Fruit fly (Drosophila melanogaster): ENCODE results near the gene comt.

Gene comt

DNA sequence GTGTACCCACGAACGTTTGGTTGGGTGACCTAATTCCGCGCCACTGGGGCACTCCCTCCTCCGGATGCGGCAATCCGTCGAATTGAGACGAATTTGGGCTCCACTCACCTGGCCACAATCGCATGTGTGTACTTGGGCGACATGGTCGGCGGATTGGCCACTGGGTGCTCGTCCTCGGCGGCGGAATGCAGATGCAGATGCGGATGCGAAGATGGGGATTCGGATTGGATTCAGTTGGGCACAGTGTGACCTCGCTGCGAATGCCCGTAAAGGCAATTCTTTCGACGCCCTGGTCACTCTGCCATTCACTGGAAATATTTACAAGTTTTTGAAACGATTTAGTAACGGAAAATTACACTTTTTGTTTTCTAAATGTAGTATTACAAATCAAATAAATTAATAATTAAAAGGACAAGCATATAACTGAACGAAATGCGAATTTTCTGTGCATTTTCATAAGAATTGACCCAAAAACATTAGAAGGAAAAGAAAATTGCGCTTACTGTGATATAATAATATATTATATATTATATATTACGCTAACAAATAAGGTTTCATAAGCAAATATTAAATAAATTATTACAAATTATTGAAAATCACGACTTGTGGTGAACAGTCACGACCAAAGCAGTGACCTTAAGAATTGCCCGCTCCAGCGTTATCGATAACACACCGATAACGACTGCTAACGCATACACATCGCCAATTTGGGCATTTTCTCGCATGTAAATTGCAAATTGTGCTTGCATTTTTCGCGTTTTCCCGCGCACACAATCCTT, 37.8 kb downstream of the comt start, which contains the start of gene CG1622 (continued):
- TF ChIP-seq kni (GFP tag; optimal IDR thresholded peaks at IDR 0.05), result no peak
- TF ChIP-seq Fer1 (GFP tag; optimal IDR thresholded peaks at IDR 0.05), result peak; percentile 30
- TF ChIP-seq Hr51 (GFP tag; optimal IDR thresholded peaks at IDR 0.05), result no peak
- no peak for TF ChIP-seq sc (optimal IDR thresholded peaks at IDR 0.05)
- no peak for TF ChIP-seq sc (GFP tag; optimal IDR thresholded peaks at IDR 0.05)
- TF ChIP-seq CG32767 (GFP tag; IDR thresholded peaks at IDR 0.05), result no peak
- TF ChIP-seq nerfin-2 (GFP tag; IDR thresholded peaks at IDR 0.05; ENCODE audit: partially characterized antibody), result no peak
- no peak for TF ChIP-seq tin (GFP tag; optimal IDR thresholded peaks at IDR 0.05)
- TF ChIP-seq Asciz (GFP tag; optimal IDR thresholded peaks at IDR 0.05), result no peak
- no peak for TF ChIP-seq fd3F (GFP tag; optimal IDR thresholded peaks at IDR 0.05)
- TF ChIP-seq CTCF (GFP tag; optimal IDR thresholded peaks at IDR 0.05), result no peak
- no peak for TF ChIP-seq ATbp (GFP tag; optimal IDR thresholded peaks at IDR 0.05)
- TF ChIP-seq CG14710 (tag; optimal IDR thresholded peaks at IDR 0.05), result peak; percentile 53
- TF ChIP-seq CG11723 (GFP tag; optimal IDR thresholded peaks at IDR 0.05), result no peak
- TF ChIP-seq CG15011 (GFP tag; optimal IDR thresholded peaks at IDR 0.05), result no peak
- TF ChIP-seq Six4 (GFP tag; optimal IDR thresholded peaks at IDR 0.05), result no peak
- no peak for TF ChIP-seq CG10209 (GFP tag; optimal IDR thresholded peaks at IDR 0.05)
- no peak for TF ChIP-seq CkIIα-i1 (GFP tag; IDR thresholded peaks at IDR 0.05)
- TF ChIP-seq Scr (GFP tag; IDR thresholded peaks at IDR 0.05; ENCODE audit: partially characterized antibody), result peak; percentile 23; the same call in 1 of the 2 replicates
- no peak for TF ChIP-seq CG5245 (GFP tag; optimal IDR thresholded peaks at IDR 0.05)
- TF ChIP-seq Elba2 (GFP tag; optimal IDR thresholded peaks at IDR 0.05), result peak; percentile 48
- no peak for TF ChIP-seq CG6854 (GFP tag; optimal IDR thresholded peaks at IDR 0.05)
- no peak for TF ChIP-seq CG6791 (GFP tag; IDR thresholded peaks at IDR 0.05; ENCODE audit: partially characterized antibody)
- no peak for TF ChIP-seq CG31365 (tag; optimal IDR thresholded peaks at IDR 0.05)
- no peak for TF ChIP-seq CG18599 (GFP tag; optimal IDR thresholded peaks at IDR 0.05)
- peak; percentile 23 for TF ChIP-seq Dp (GFP tag; optimal IDR thresholded peaks at IDR 0.05)
- no peak for TF ChIP-seq luna (GFP tag; optimal IDR thresholded peaks at IDR 0.05)
- no peak for TF ChIP-seq HLH3B (GFP tag; IDR thresholded peaks at IDR 0.05)
- TF ChIP-seq Stat92E (GFP tag; optimal IDR thresholded peaks at IDR 0.05), result peak in 1 of 3 experiments; percentile 31
- TF ChIP-seq stc (GFP tag; IDR thresholded peaks at IDR 0.05), result no peak
- TF ChIP-seq HmgZ (tag; optimal IDR thresholded peaks at IDR 0.05), result no peak
- no peak for TF ChIP-seq CG9609 (GFP tag; optimal IDR thresholded peaks at IDR 0.05)
- TF ChIP-seq bbx (GFP tag; IDR thresholded peaks at IDR 0.05; ENCODE audit: partially characterized antibody), result peak; percentile 39; the same call in 1 of the 2 replicates
- TF ChIP-seq CG13424 (tag; optimal IDR thresholded peaks at IDR 0.05), result peak; percentile 52
- TF ChIP-seq bigmax (GFP tag; optimal IDR thresholded peaks at IDR 0.05), result no peak
- TF ChIP-seq CG15514 (GFP tag; optimal IDR thresholded peaks at IDR 0.05), result peak; percentile 40
- TF ChIP-seq CG18764 (GFP tag; optimal IDR thresholded peaks at IDR 0.05), result no peak
- no peak for TF ChIP-seq pum (GFP tag; optimal IDR thresholded peaks at IDR 0.05)
- TF ChIP-seq Nf-YC (tag; optimal IDR thresholded peaks at IDR 0.05), result peak; percentile 39
- no peak for TF ChIP-seq Vsx1 (GFP tag; optimal IDR thresholded peaks at IDR 0.05)
- no peak for TF ChIP-seq Mad (GFP tag; optimal IDR thresholded peaks at IDR 0.05)
- no peak for TF ChIP-seq fu2 (GFP tag; optimal IDR thresholded peaks at IDR 0.05)
- no peak for TF ChIP-seq Optix (GFP tag; IDR thresholded peaks at IDR 0.05)
- peak; percentile 45 for TF ChIP-seq ind (GFP tag; optimal IDR thresholded peaks at IDR 0.05)
- TF ChIP-seq Xrp1 (GFP tag; IDR thresholded peaks at IDR 0.05), result peak; percentile 33; the same call in 1 of the 2 replicates
- TF ChIP-seq slbo (GFP tag; IDR thresholded peaks at IDR 0.05), result peak; percentile 45; the same call in 1 of the 2 replicates
- TF ChIP-seq pros (GFP tag; optimal IDR thresholded peaks at IDR 0.05), result no peak
- no peak for TF ChIP-seq Hand (GFP tag; optimal IDR thresholded peaks at IDR 0.05)
- no peak for TF ChIP-seq Pdp1 (GFP tag; optimal IDR thresholded peaks at IDR 0.05)
